Worm (Caenorhabditis elegans) whole organism, L1 larva: ENCODE data around the gene srh-35.

Experiments used
- F16B12.6 ChIP-seq: fragments of 150-350 bp; optimal IDR thresholded peaks from 2 replicates; lab custom pipeline; 2014; ENCODE audit warnings: missing biosample characterization, missing genetic modification characterization
- blmp-1 ChIP-seq: fragments of 150-350 bp; optimal IDR thresholded peaks from 2 replicates; lab custom pipeline; 2014; ENCODE audit warnings: missing biosample characterization, missing genetic modification characterization
- ces-1 ChIP-seq: fragments of 150-350 bp; optimal IDR thresholded peaks from 2 replicates; lab custom pipeline; 2014; ENCODE audit warnings: missing biosample characterization, missing genetic modification reagents, missing genetic modification characterization
- dsc-1 ChIP-seq: sonication (generic microtip); optimal IDR thresholded peaks from 2 replicates; lab custom pipeline; 2016; ENCODE audit warnings: mild to moderate bottlenecking, missing genetic modification characterization, missing compliant biosample characterization
- efl-1 ChIP-seq, 4 experiments: fragments of 150-350 bp; optimal IDR thresholded peaks in 3 of 4; peaks in 1 of 4; 1 replicate in 1 of 4; 2 replicates in 3 of 4; lab custom pipeline; 2014; ENCODE audit warnings: missing biosample characterization in 2 of 4, missing genetic modification characterization in 2 of 4, missing genetic modification reagents in 2 of 4
- egl-13 ChIP-seq: sonication (generic microtip); optimal IDR thresholded peaks from 2 replicates; lab custom pipeline; 2016; ENCODE audit warnings: missing genotype, missing genetic modification reagents, missing genetic modification characterization, missing compliant biosample characterization
- elt-2 ChIP-seq: sonication (generic microtip); optimal IDR thresholded peaks from 2 replicates; lab custom pipeline; 2016; ENCODE audit warnings: missing genetic modification characterization, mild to moderate bottlenecking, inconsistent platforms, missing compliant biosample characterization, missing genetic modification reagents
- ets-5 ChIP-seq: fragments of 200-800 bp; sonication (Bioruptor generic); IDR thresholded peaks from 2 replicates; pipeline ENCODE4 v1.3.6; 2022; ENCODE audit warnings: missing genetic modification characterization, missing compliant biosample characterization
- grh-1 ChIP-seq: fragments of 200-800 bp; sonication (Bioruptor generic); IDR thresholded peaks from 2 replicates; pipeline ENCODE4 v1.3.6; 2022; ENCODE audit warnings: missing genetic modification reagents, missing genetic modification characterization, missing compliant biosample characterization
- hlh-4 ChIP-seq: sonication (generic microtip); optimal IDR thresholded peaks from 2 replicates; lab custom pipeline; 2016; ENCODE audit warnings: mild to moderate bottlenecking, missing genetic modification characterization, missing compliant biosample characterization
- hpl-2 ChIP-seq: fragments of 150-350 bp; optimal IDR thresholded peaks from 2 replicates; lab custom pipeline; 2014; ENCODE audit warnings: missing biosample characterization, missing genetic modification reagents, missing genetic modification characterization
- jun-1 ChIP-seq: fragments of 150-350 bp; optimal IDR thresholded peaks from 2 replicates; lab custom pipeline; 2014; ENCODE audit warnings: missing biosample characterization, missing genetic modification reagents, missing genetic modification characterization
- lin-13 ChIP-seq: fragments of 150-350 bp; optimal IDR thresholded peaks from 2 replicates; lab custom pipeline; 2014; ENCODE audit warnings: missing biosample characterization, missing genetic modification reagents, missing genetic modification characterization
- lin-14 ChIP-seq: fragments of 200-800 bp; sonication (Bioruptor generic); optimal IDR thresholded peaks from 2 replicates; lab custom pipeline; 2018; ENCODE audit warnings: mild to moderate bottlenecking, missing genetic modification characterization, moderate library complexity, missing compliant biosample characterization
- lin-39 ChIP-seq: fragments of 150-350 bp; optimal IDR thresholded peaks from 2 replicates; lab custom pipeline; 2014; ENCODE audit warnings: missing biosample characterization, missing genetic modification reagents, missing genetic modification characterization
- lir-3 ChIP-seq: sonication (generic microtip); optimal IDR thresholded peaks from 2 replicates; lab custom pipeline; 2016; ENCODE audit warnings: mild to moderate bottlenecking, missing genetic modification characterization, moderate library complexity, missing compliant biosample characterization; ENCODE audit not compliant: poor library complexity
- lsy-2 ChIP-seq, 2 experiments: fragments of 150-350 bp; optimal IDR thresholded peaks; 2 replicates each; lab custom pipeline; 2014; ENCODE audit warnings: missing biosample characterization in 2 of 2, missing genetic modification characterization in 2 of 2
- nhr-12 ChIP-seq: sonication (generic microtip); optimal IDR thresholded peaks from 2 replicates; lab custom pipeline; 2017; ENCODE audit warnings: missing biosample characterization, missing genetic modification characterization
- nhr-19 ChIP-seq: fragments of 200-800 bp; sonication (Bioruptor generic); conservative IDR thresholded peaks from 2 replicates; pipeline ENCODE4 v1.3.6; 2022; ENCODE audit warnings: missing genetic modification characterization, missing compliant biosample characterization
- nhr-28 ChIP-seq: fragments of 150-350 bp; optimal IDR thresholded peaks from 2 replicates; lab custom pipeline; 2014; ENCODE audit warnings: missing biosample characterization, missing genetic modification characterization
- nhr-71 ChIP-seq: sonication (generic microtip); optimal IDR thresholded peaks from 2 replicates; lab custom pipeline; 2016; ENCODE audit warnings: mild to moderate bottlenecking, missing genetic modification characterization, moderate library complexity, missing compliant biosample characterization
- nhr-84 ChIP-seq: sonication (generic microtip); optimal IDR thresholded peaks from 2 replicates; lab custom pipeline; 2017; ENCODE audit warnings: missing biosample characterization, missing genetic modification characterization
- nhr-85 ChIP-seq: sonication (generic microtip); peaks from one replicate; lab custom pipeline; 2016; ENCODE audit warnings: missing genetic modification characterization, inconsistent platforms, missing compliant biosample characterization
- nhr-90 ChIP-seq: sonication (generic microtip); optimal IDR thresholded peaks from 2 replicates; lab custom pipeline; 2016; ENCODE audit warnings: mild to moderate bottlenecking, missing genetic modification characterization, missing compliant biosample characterization; ENCODE audit not compliant: poor library complexity
- pqm-1 ChIP-seq: sonication (generic microtip); optimal IDR thresholded peaks from 3 replicates; lab custom pipeline; 2017; ENCODE audit warnings: missing biosample characterization, missing genetic modification characterization
- rnt-1 ChIP-seq: sonication (generic microtip); optimal IDR thresholded peaks from 2 replicates; lab custom pipeline; 2016; ENCODE audit warnings: mild to moderate bottlenecking, missing genetic modification characterization, moderate library complexity, missing compliant biosample characterization
- snpc-4 ChIP-seq: fragments of 150-350 bp; optimal IDR thresholded peaks from 2 replicates; lab custom pipeline; 2014; ENCODE audit warnings: missing biosample characterization, missing genetic modification characterization
- sox-4 ChIP-seq: sonication (generic microtip); optimal IDR thresholded peaks from 2 replicates; lab custom pipeline; 2016; ENCODE audit warnings: missing genetic modification characterization, missing compliant biosample characterization
- tlp-1 ChIP-seq: fragments of 150-350 bp; optimal IDR thresholded peaks from 2 replicates; lab custom pipeline; 2014; ENCODE audit warnings: missing biosample characterization, missing genetic modification characterization
- unc-86 ChIP-seq: sonication (generic microtip); optimal IDR thresholded peaks from 2 replicates; lab custom pipeline; 2016; ENCODE audit warnings: missing genetic modification characterization, missing compliant biosample characterization
- unc-98 ChIP-seq: fragments of 200-800 bp; sonication (Bioruptor generic); IDR thresholded peaks from 2 replicates; pipeline ENCODE4 v1.3.6; 2022; ENCODE audit warnings: missing genetic modification characterization, missing compliant biosample characterization
- zip-4 ChIP-seq: fragments of 200-800 bp; sonication (Bioruptor generic); optimal IDR thresholded peaks from 2 replicates; lab custom pipeline; 2018; ENCODE audit warnings: mild to moderate bottlenecking, missing genetic modification characterization, moderate library complexity, missing compliant biosample characterization
- ztf-11 ChIP-seq, 2 experiments: sonication (generic microtip); optimal IDR thresholded peaks; 2 replicates each; lab custom pipeline; 2016 to 2017; ENCODE audit warnings: missing genetic modification characterization in 2 of 2, missing biosample characterization in 1 of 2, missing compliant biosample characterization in 1 of 2

srh-35 gene

ce11 chrV:428844-429243 is 20.2 kb downstream of the srh-35 start, which contains the start of gene B0554.4:
Gene B0554.4 (plus strand): TSS chrV:429144.
- no peak for TF ChIP-seq ets-5
- TF ChIP-seq rnt-1 (tag; lab: Kevin White, UChicago), result no peak
- no peak for TF ChIP-seq blmp-1 (tag; lab: Kevin White, UChicago)
- no peak for TF ChIP-seq pqm-1 (tag; lab: Kevin White, UChicago)
- no peak for TF ChIP-seq ces-1 (GFP tag; lab: Kevin White, UChicago)
- no peak for TF ChIP-seq sox-4 (tag; lab: Kevin White, UChicago)
- no peak for TF ChIP-seq grh-1 (GFP tag; lab: Robert Waterston, UW)
- TF ChIP-seq nhr-90 (tag; lab: Kevin White, UChicago), result no peak
- TF ChIP-seq nhr-28 (tag; lab: Kevin White, UChicago), result no peak
- no peak for TF ChIP-seq unc-98 (GFP tag; lab: Robert Waterston, UW)
- no peak for TF ChIP-seq nhr-71 (tag; lab: Kevin White, UChicago)

DNA sequence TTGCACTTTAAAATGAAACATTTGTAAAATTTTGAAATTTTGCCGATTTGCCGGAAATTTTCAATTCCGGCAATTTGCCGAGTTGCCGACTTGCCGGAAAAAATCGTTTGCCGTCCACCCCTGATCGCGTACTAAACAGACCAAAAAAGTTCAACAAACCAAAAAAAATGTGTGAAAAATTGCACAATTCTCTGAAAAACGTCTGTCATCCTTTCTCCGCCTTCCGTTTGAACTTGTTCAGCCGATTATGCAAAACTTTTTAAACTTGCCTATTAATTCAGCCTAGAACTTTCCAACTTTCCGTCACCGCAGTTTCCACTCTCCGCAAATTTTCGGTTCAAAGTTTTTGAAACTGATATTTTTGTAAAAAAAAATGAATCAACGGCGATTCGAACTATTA is 24.9 kb downstream of the srh-35 start, which contains the start of gene B0554.5:
Gene B0554.5 (plus strand): TSS at position 301 of the 400 bp plus-strand sequence.
- no peak for TF ChIP-seq nhr-84 (tag; lab: Kevin White, UChicago)
- no peak for TF ChIP-seq dsc-1 (tag; lab: Kevin White, UChicago)
- TF ChIP-seq unc-86 (tag; lab: Kevin White, UChicago), result no peak
- no peak for TF ChIP-seq nhr-19 (GFP tag; lab: Robert Waterston, UW)
- TF ChIP-seq nhr-12, result no peak
- no peak for TF ChIP-seq F16B12.6 (tag; lab: Kevin White, UChicago)
- TF ChIP-seq hpl-2 (GFP tag; lab: Kevin White, UChicago), result no peak
- no peak for TF ChIP-seq nhr-85 (tag; lab: Kevin White, UChicago)
- TF ChIP-seq snpc-4 (tag; lab: Kevin White, UChicago), result no peak
- no peak for TF ChIP-seq lin-13 (GFP tag; lab: Kevin White, UChicago)
- TF ChIP-seq nhr-71 (tag; lab: Kevin White, UChicago), result no peak
- no peak for TF ChIP-seq egl-13
- no peak for TF ChIP-seq zip-4 (GFP tag; lab: Kevin White, UChicago)
- no peak for TF ChIP-seq lin-39 (tag; lab: Kevin White, UChicago)
- no peak for TF ChIP-seq tlp-1
- no peak for TF ChIP-seq jun-1 (tag; lab: Kevin White, UChicago)

DNA sequence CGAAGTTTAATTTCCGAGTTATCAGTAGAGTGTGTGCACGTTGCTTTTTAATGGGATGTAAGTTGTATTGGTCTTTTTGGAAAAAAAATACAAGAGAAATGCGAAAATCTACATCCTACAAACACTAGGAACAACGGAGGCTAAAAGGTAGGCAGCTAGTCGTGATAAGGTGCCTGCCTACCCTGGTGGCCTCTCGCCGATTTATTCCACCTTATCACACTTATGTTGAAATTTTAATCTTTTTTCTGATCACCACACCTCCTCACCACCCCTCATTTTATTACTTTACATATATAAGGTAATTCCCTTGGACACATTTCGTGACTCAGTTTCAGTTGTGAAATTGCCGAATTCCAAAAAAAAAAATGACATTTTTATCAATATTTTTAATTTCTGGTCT is 26.9 kb downstream of the srh-35 start, which contains the start of gene dod-20:
Gene dod-20 (plus strand): TSS at position 301 of the 400 bp plus-strand sequence.
- TF ChIP-seq lir-3 (tag; lab: Kevin White, UChicago) (no peak), lsy-2 (tag; optimal IDR thresholded peaks at IDR 0.05; lab: Kevin White, UChicago) (no peak)

DNA sequence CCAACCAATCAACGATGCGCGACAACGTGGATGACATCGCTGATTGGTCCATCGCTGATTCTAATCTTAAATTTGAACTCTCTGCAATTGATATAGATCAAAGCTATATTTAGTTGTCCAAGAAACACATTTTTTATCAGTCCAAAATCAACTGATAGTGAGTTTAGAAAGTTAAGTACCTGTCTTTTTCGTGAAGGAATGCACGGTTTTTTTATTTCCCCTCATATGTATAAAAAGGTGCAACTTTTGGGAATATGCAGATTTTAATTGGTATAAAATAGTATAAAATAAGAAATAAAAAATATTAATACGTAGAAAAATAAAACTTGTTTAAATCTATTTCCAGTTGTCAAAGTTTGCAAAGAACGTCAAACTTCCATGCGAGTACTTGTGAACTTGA is 30.6 kb downstream of the srh-35 start, which contains the start of gene Y39D8A.1:
Gene Y39D8A.1 (plus strand): TSS at position 301 of the 400 bp plus-strand sequence.
- no peak for TF ChIP-seq lin-14 (GFP tag; lab: Kevin White, UChicago)
- TF ChIP-seq grh-1 (GFP tag; lab: Robert Waterston, UW), result no peak
- no peak for TF ChIP-seq efl-1 (optimal IDR thresholded peaks at IDR 0.05; lab: Kevin White, UChicago)
- peak in 1 of 2 experiments; percentile 32 for TF ChIP-seq efl-1 (GFP tag; optimal IDR thresholded peaks at IDR 0.05 in 1 of 2; lab: Kevin White, UChicago)

ce11 chrV:417656-418353 is 31.2 kb downstream of the srh-35 start, which contains the start of gene irg-8:
Gene irg-8 (minus strand): TSS chrV:417706.
- TF ChIP-seq zip-4 (GFP tag; lab: Kevin White, UChicago), result no peak
- TF ChIP-seq ztf-11 (tag; optimal IDR thresholded peaks at IDR 0.05; lab: Kevin White, UChicago), result no peak
- no peak for TF ChIP-seq hlh-4
- peak; percentile 44 for TF ChIP-seq elt-2 (tag; lab: Kevin White, UChicago)
- TF ChIP-seq, all 84 proteins: peak for 1
